Fruit fly (Drosophila melanogaster) whole organism, wandering third instar larva: ENCODE measurements around the gene hale.

Source experiments
- Abd-B ChIP-seq: fragments of >200 bp; optimal IDR thresholded peaks from 2 replicates; lab custom pipeline; 2017; ENCODE audit warnings: missing biosample characterization, missing genetic modification characterization
- CG32264 ChIP-seq: fragments of 200-800 bp; sonication (Bioruptor generic); optimal IDR thresholded peaks from 2 replicates; lab custom pipeline; 2016; ENCODE audit warnings: missing biosample characterization, missing genetic modification characterization
- CG9705 ChIP-seq: fragments of 200-800 bp; sonication (Bioruptor generic); optimal IDR thresholded peaks from 2 replicates; lab custom pipeline; 2018; ENCODE audit warnings: missing biosample characterization, mild to moderate bottlenecking, missing genetic modification characterization
- Dfd ChIP-seq: fragments of >200 bp; optimal IDR thresholded peaks from 2 replicates; lab custom pipeline; 2017; ENCODE audit warnings: missing biosample characterization, missing genetic modification characterization
- Dif ChIP-seq: fragments of 200-275, 200-300 bp; sonication (Bioruptor generic); optimal IDR thresholded peaks from 2 replicates; lab custom pipeline; 2018; ENCODE audit warnings: missing biosample characterization, missing genetic modification characterization; ENCODE audit not compliant: partially characterized antibody
- GATAd ChIP-seq: sonication (Bioruptor generic); optimal IDR thresholded peaks from 2 replicates; lab custom pipeline; 2016; ENCODE audit warnings: missing biosample characterization, missing genetic modification characterization
- HLH106 ChIP-seq: fragments of 200-800 bp; optimal IDR thresholded peaks from 3 replicates; lab custom pipeline; 2019; ENCODE audit warnings: missing biosample characterization, mild to moderate bottlenecking, missing genetic modification characterization, moderate library complexity
- Hnf4 ChIP-seq: fragments of 200-800 bp; sonication (Bioruptor generic); optimal IDR thresholded peaks from 2 replicates; lab custom pipeline; 2016; ENCODE audit warnings: missing biosample characterization, mild to moderate bottlenecking, missing genetic modification characterization
- Hr83 ChIP-seq: fragments of 200-300 bp; sonication (Bioruptor generic); optimal IDR thresholded peaks from 2 replicates; lab custom pipeline; 2016; ENCODE audit warnings: missing biosample characterization, mild to moderate bottlenecking, missing genetic modification characterization, moderate library complexity; ENCODE audit not compliant: poor library complexity, severe bottlenecking
- Jra ChIP-seq: sonication (Bioruptor generic); optimal IDR thresholded peaks from 2 replicates; lab custom pipeline; 2016; ENCODE audit warnings: missing biosample characterization, missing genetic modification characterization
- Mio ChIP-seq: sonication (Bioruptor generic); optimal IDR thresholded peaks from 2 replicates; lab custom pipeline; 2016; ENCODE audit warnings: missing biosample characterization, missing genetic modification characterization
- Myc ChIP-seq: fragments of >200 bp; optimal IDR thresholded peaks from 2 replicates; lab custom pipeline; 2017
- N ChIP-seq: fragments of >200 bp; optimal IDR thresholded peaks from 2 replicates; lab custom pipeline; 2018; ENCODE audit warnings: missing biosample characterization, missing external identifiers, missing genetic modification characterization
- OdsH ChIP-seq: fragments of 200-800 bp; sonication (Bioruptor generic); optimal IDR thresholded peaks from 2 replicates; lab custom pipeline; 2016; ENCODE audit warnings: missing biosample characterization, mild to moderate bottlenecking, missing genetic modification characterization
- Rel ChIP-seq, 2 experiments: fragments of 200-800 bp; sonication (Bioruptor generic) in 1 of 2; optimal IDR thresholded peaks; 2 replicates in 1 of 2; 3 replicates in 1 of 2; lab custom pipeline; 2016 to 2019; ENCODE audit warnings: mild to moderate bottlenecking in 2 of 2, missing biosample characterization in 2 of 2, missing genetic modification characterization in 2 of 2, moderate library complexity in 1 of 2
- Sp1 ChIP-seq: fragments of 200-800 bp; sonication (Bioruptor generic); optimal IDR thresholded peaks from 3 replicates; lab custom pipeline; 2019; ENCODE audit warnings: missing biosample characterization, mild to moderate bottlenecking, missing genetic modification characterization, moderate library complexity
- Vsx2 ChIP-seq: fragments of 200-300, 225-300 bp; sonication (Bioruptor generic); optimal IDR thresholded peaks from 2 replicates; lab custom pipeline; 2018; ENCODE audit warnings: missing biosample characterization, missing genetic modification characterization; ENCODE audit not compliant: partially characterized antibody
- br ChIP-seq: fragments of 200-800 bp; sonication (Bioruptor generic); optimal IDR thresholded peaks from 2 replicates; lab custom pipeline; 2016; ENCODE audit warnings: missing biosample characterization, missing genetic modification characterization
- brk ChIP-seq: fragments of 200-800 bp; sonication (Bioruptor generic); optimal IDR thresholded peaks from 2 replicates; lab custom pipeline; 2016; ENCODE audit warnings: missing biosample characterization, mild to moderate bottlenecking, missing genetic modification characterization
- dl ChIP-seq, 2 experiments: fragments of 175-275, 200-275 bp in 1 of 2; fragments of 200-275 bp in 1 of 2; sonication (Bioruptor generic); optimal IDR thresholded peaks; lab custom pipeline; 2018; ENCODE audit warnings: mild to moderate bottlenecking in 2 of 2, missing biosample characterization in 2 of 2, missing genetic modification characterization in 2 of 2, moderate library complexity in 2 of 2; ENCODE audit not compliant: partially characterized antibody in 2 of 2, insufficient read depth in 1 of 2
- dsf ChIP-seq: sonication (Bioruptor generic); optimal IDR thresholded peaks from 2 replicates; lab custom pipeline; 2016; ENCODE audit warnings: missing biosample characterization, missing genetic modification characterization, borderline replicate concordance
- ey ChIP-seq: fragments of 200-800 bp; sonication (Bioruptor generic); optimal IDR thresholded peaks from 2 replicates; lab custom pipeline; 2016; ENCODE audit warnings: missing biosample characterization, missing genetic modification characterization
- foxo ChIP-seq, 2 experiments: fragments of 200-800 bp; sonication (Bioruptor generic); optimal IDR thresholded peaks; 2 replicates in 1 of 2; 3 replicates in 1 of 2; lab custom pipeline; 2016 to 2017; ENCODE audit warnings: missing biosample characterization in 2 of 2, missing genetic modification characterization in 2 of 2
- h ChIP-seq: fragments of 200-800 bp; sonication (Bioruptor generic); optimal IDR thresholded peaks from 3 replicates; lab custom pipeline; 2016; ENCODE audit warnings: missing biosample characterization, mild to moderate bottlenecking, missing genetic modification characterization
- jim ChIP-seq: fragments of 175-275, 200-325 bp; sonication (Bioruptor generic); optimal IDR thresholded peaks from 2 replicates; lab custom pipeline; 2016; ENCODE audit warnings: missing biosample characterization, mild to moderate bottlenecking, missing genetic modification characterization
- lola ChIP-seq: fragments of >200 bp; optimal IDR thresholded peaks from 2 replicates; lab custom pipeline; 2017; ENCODE audit warnings: missing biosample characterization, missing genetic modification characterization
- pan ChIP-seq: fragments of >200 bp; optimal IDR thresholded peaks from 2 replicates; lab custom pipeline; 2017
- psq ChIP-seq: fragments of 200-800 bp; sonication (Bioruptor generic); optimal IDR thresholded peaks from 3 replicates; lab custom pipeline; 2017; ENCODE audit warnings: missing biosample characterization, mild to moderate bottlenecking, missing genetic modification characterization, moderate library complexity
- rgr ChIP-seq: fragments of 200-800 bp; sonication (Bioruptor generic); optimal IDR thresholded peaks from 3 replicates; lab custom pipeline; 2016; ENCODE audit warnings: missing biosample characterization, mild to moderate bottlenecking, missing genetic modification characterization
- sage ChIP-seq: fragments of 200-800 bp; sonication (Bioruptor generic); optimal IDR thresholded peaks from 2 replicates; lab custom pipeline; 2016; ENCODE audit warnings: missing biosample characterization, mild to moderate bottlenecking, missing genetic modification characterization
- sv ChIP-seq: fragments of 200-800 bp; sonication (Bioruptor generic); optimal IDR thresholded peaks from 3 replicates; lab custom pipeline; 2016; ENCODE audit warnings: missing biosample characterization, missing genetic modification characterization
- tai ChIP-seq: sonication (Bioruptor generic); optimal IDR thresholded peaks from 2 replicates; lab custom pipeline; 2016; ENCODE audit warnings: missing biosample characterization, missing genetic modification characterization
- usp ChIP-seq: fragments of >200 bp; optimal IDR thresholded peaks from 2 replicates; lab custom pipeline; 2017; ENCODE audit warnings: missing biosample characterization, missing genetic modification characterization
- woc ChIP-seq: sonication (Bioruptor generic); optimal IDR thresholded peaks from 2 replicates; lab custom pipeline; 2016; ENCODE audit warnings: missing biosample characterization, mild to moderate bottlenecking, missing genetic modification characterization

The hale gene

DNA sequence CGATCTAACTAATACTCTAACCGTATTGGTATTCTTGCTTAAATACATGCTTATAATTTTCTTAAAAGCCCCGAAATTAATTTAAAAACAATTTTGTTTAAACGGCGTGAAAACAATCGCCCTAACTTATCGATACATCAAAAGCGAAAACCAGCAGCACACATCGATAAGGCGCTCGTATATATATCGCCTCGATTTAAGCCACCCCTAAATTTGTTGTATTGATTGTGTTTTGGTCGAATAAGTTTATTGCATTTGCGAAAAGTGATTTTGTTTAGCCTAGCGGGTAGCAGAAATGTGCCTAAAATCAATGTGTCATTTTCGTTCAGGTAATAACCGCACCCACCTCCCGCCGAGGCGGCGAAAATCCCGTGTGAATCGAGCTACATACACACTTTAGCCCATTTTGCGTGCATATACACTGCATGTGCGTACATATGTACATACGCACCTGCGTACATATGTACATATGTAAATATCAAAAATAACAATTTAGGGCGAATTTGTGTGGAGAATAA lies 6.1 kb upstream of the hale start, which contains the start of the genes CG7646 and Nca (continued):
- TF ChIP-seq brk (GFP tag; lab: Kevin White, UChicago), result peak; percentile 30
- TF ChIP-seq tai (GFP tag; lab: Kevin White, UChicago), result peak; percentile 5
- TF ChIP-seq jim, result no peak
- TF ChIP-seq usp (GFP tag; lab: Kevin White, UChicago), result no peak
- no peak for TF ChIP-seq Dfd
- TF ChIP-seq Hr83 (GFP tag; lab: Kevin White, UChicago), result peak; percentile 3
- TF ChIP-seq Vsx2 (GFP tag; lab: Kevin White, UChicago), result no peak
- no peak for TF ChIP-seq N
- no peak for TF ChIP-seq br
- TF ChIP-seq OdsH (GFP tag; lab: Kevin White, UChicago), result no peak
- no peak for TF ChIP-seq sv (GFP tag; lab: Kevin White, UChicago)
- no peak for TF ChIP-seq foxo (GFP tag; optimal IDR thresholded peaks at IDR 0.05; lab: Kevin White, UChicago)
- TF ChIP-seq Sp1 (GFP tag; lab: Kevin White, UChicago), result no peak

- no peak for TF ChIP-seq tai (GFP tag; lab: Kevin White, UChicago)
Observed at dm6 chr3L:19991120-19991519, 5.5 kb upstream of the hale start, which contains the start of gene fln. Gene fln, minus strand, starts transcription at chr3L:19991220.

dm6 chr3L:19988891-19989290 lies 3.2 kb upstream of the hale start, which contains the start of gene Csas:
Gene Csas, minus strand, starts transcription at chr3L:19988991.
- TF ChIP-seq OdsH (GFP tag; lab: Kevin White, UChicago), result no peak
- TF ChIP-seq CG9705, result no peak
- no peak for TF ChIP-seq HLH106 (tag; lab: Kevin White, UChicago)
- TF ChIP-seq lola, result no peak
- no peak for TF ChIP-seq brk (GFP tag; lab: Kevin White, UChicago)
- TF ChIP-seq Jra, result no peak
- TF ChIP-seq Mio (GFP tag; lab: Kevin White, UChicago), result no peak
- TF ChIP-seq Dif (GFP tag; lab: Kevin White, UChicago), result no peak
- TF ChIP-seq CG32264, result no peak
- no peak for TF ChIP-seq Dfd
- TF ChIP-seq Sp1 (GFP tag; lab: Kevin White, UChicago), result no peak
- no peak for TF ChIP-seq dl (GFP tag; optimal IDR thresholded peaks at IDR 0.05; lab: Kevin White, UChicago; ENCODE audit: insufficient read depth in 1 of 2, partially characterized antibody in 2 of 2)
- no peak for TF ChIP-seq psq (GFP tag; lab: Kevin White, UChicago)
- TF ChIP-seq usp (GFP tag; lab: Kevin White, UChicago), result no peak

DNA sequence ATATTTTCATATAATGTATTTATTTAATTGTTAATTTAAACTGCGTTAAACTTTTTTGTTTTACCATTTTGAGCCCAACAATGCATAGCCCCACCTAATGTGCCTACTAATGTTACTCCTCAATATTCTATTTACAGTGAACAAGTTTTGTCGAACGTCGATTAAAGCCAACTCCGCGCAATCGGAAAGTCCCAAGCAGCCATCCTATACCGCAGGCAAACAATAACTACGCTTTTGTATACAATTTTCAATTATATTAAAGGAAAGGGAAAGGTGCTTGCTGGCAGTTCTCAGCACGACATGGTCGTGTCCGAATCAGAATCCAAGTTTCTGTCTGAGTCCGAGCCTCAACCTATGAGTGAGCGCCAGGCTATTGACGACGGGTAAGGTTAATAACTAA lies 4.3 kb downstream of the hale start, which contains the start of gene CG17732:
CG17732 (plus strand) TSS at position 301 of the 400 bp plus-strand sequence.
- TF ChIP-seq Myc (lab: Kevin White, UChicago) (no peak), sage (GFP tag; lab: Kevin White, UChicago) (no peak), lola (no peak), pan (no peak), Hr83 (GFP tag; lab: Kevin White, UChicago) (no peak), Dfd (no peak), rgr (GFP tag; lab: Kevin White, UChicago) (no peak), dsf (GFP tag; lab: Kevin White, UChicago) (no peak), jim (no peak)

DNA sequence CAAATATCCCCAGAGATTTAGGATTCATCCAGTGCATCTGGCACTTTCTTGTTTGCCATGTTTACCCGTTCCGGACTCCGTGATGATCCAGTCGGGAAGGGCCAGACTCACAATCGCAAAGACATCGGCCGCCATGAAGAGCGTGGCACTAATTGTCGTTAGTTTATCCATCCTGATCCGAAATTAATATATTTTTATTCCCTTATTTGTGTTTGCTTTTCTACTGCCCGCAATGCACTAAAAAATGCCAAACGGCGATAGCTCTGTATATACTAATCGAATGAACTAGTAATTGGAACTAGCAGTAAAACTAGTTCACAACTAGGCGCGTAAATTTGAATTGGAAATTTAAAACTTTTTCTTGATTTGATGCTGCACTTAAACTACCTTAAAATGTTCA lies 6.1 kb downstream of the hale start, which contains the start of gene CG14182:
CG14182 (minus strand) TSS at position 221 of the 400 bp plus-strand sequence.
- TF ChIP-seq sv (GFP tag; lab: Kevin White, UChicago) (no peak), lola (no peak), tai (GFP tag; lab: Kevin White, UChicago) (no peak), dsf (GFP tag; lab: Kevin White, UChicago) (no peak)

DNA sequence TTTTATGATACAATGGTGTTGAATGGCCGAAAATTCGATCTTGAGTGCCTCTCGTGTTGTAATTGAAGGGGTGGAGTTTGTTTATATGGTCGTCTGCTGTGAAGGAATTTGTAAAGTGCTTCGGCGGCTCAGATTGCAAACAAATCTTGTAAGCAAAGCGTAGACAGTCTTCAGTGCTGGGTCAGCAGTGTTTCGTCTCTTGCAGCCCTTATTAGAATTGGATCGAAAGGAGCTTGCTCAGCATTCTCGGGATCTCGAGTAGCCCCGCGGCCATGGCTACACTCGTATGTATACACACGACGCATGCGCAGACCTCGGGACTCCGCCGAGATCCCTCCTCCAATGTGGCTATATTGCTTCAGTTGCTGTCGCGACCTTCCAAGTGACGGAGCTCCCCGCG lies 7.6 kb downstream of the hale start:
- TF ChIP-seq Abd-B (GFP tag; lab: Kevin White, UChicago) (no peak), jim (no peak), Dif (GFP tag; lab: Kevin White, UChicago) (no peak), GATAd (GFP tag; lab: Kevin White, UChicago) (no peak), tai (GFP tag; lab: Kevin White, UChicago) (no peak), Vsx2 (GFP tag; lab: Kevin White, UChicago) (no peak), usp (GFP tag; lab: Kevin White, UChicago) (no peak), sv (GFP tag; lab: Kevin White, UChicago) (no peak), sage (GFP tag; lab: Kevin White, UChicago) (no peak), dl (GFP tag; optimal IDR thresholded peaks at IDR 0.05; lab: Kevin White, UChicago; ENCODE audit: insufficient read depth in 1 of 2, partially characterized antibody in 2 of 2) (no peak), h (GFP tag; lab: Kevin White, UChicago) (no peak), woc (GFP tag; lab: Kevin White, UChicago) (no peak), rgr (GFP tag; lab: Kevin White, UChicago) (no peak), Hnf4 (GFP tag; lab: Kevin White, UChicago) (no peak), ey (GFP tag; lab: Kevin White, UChicago) (no peak), Rel (GFP tag; optimal IDR thresholded peaks at IDR 0.05; lab: Kevin White, UChicago) (no peak), Rel (tag; optimal IDR thresholded peaks at IDR 0.05; lab: Kevin White, UChicago) (no peak), CG9705 (no peak)
